Worm (Caenorhabditis elegans) whole organism, L4/young adult: ENCODE data around the gene pbs-3.

ENCODE experiments used
- W03F9.2 ChIP-seq: fragments of 150-350 bp; optimal IDR thresholded peaks from 2 replicates; lab custom pipeline; 2014; ENCODE audit warnings: missing biosample characterization, missing genetic modification characterization
- dao-5 ChIP-seq: sonication (generic microtip); optimal IDR thresholded peaks from 2 replicates; lab custom pipeline; 2016; ENCODE audit warnings: missing genotype, missing genetic modification characterization, moderate library complexity, missing compliant biosample characterization
- him-1 ChIP-seq: sonication (generic microtip); optimal IDR thresholded peaks from 2 replicates; lab custom pipeline; 2016; ENCODE audit warnings: missing genotype, missing genetic modification reagents, missing genetic modification characterization, missing compliant biosample characterization

DNA sequence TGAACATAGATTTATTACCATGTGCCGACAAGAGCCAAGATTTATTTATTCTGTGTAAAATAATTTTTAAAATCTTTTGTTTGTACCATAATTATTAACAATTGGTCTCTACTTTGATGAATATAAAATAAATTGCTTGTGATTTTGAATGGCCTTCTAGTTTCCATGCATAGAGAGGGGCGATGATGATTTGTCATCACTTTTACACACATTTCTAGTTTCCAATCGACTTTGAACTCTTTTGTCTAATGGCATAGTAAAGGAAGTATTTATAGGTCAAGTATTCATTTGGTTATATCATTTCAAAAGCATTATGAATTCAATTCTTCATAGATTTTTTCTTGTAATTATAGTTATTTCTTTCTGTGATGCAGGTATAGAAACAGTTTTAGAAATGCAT is 48.4 kb upstream of the pbs-3 start, which contains the start of gene F59A6.10:
- no peak for TF ChIP-seq W03F9.2 (tag; lab: Kevin White, UChicago)
- no peak for TF ChIP-seq him-1 (tag; lab: Kevin White, UChicago)
- no peak for TF ChIP-seq dao-5 (tag; lab: Kevin White, UChicago)
